ENCODE assay signal across 5 fruit fly cellular contexts in the genomic region with DNA sequence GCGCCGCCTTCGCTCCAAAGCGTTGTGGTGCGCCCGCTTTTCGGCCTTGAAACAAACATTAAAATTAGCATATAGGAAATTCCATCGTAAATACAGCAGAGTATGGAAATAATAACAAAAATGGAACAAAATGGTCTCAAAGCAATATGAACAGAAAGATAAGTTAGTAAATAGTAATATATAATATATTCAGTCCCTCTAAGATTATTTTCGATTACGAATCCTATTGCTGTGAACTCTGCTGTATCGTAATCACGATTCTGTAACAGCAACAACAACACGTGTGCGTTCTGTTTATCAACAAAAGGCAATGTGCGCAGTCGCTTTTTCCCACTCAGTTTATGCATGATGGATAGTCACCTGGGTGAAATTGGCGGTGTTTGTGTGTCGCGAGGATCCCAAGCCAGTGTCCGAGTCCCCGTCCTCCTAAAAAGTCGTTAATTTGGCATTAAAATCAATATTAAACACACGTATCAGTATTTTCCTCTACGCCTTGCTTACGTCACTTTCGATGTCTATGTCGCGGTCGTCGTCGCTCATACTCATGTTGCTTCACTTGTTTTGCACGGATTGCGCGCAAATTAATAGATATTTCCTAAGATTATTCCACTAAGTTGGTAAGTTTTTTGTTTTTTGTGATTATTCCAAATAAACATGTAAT.
TF ChIP-seq lines count a peak whose summit lies in the region.

A gene (plus strand): TSS at position 287 of the 661 bp plus-strand sequence.
A gene (plus strand): TSS at position 287 of the 661 bp plus-strand sequence.

- no peak for TF ChIP-seq CTCF in whole organism, embryonic (GFP tag; optimal IDR thresholded peaks at IDR 0.05; lab: Kevin White, UChicago)

TF ChIP-seq in whole organism, adult, 20 proteins besides CTCF, POLR2A, EP300 and RAD21:
- TF ChIP-seq kay (GFP tag; lab: Kevin White, UChicago; ENCODE audit: borderline replicate concordance) (no peak), CG1620 (GFP tag; optimal IDR thresholded peaks at IDR 0.05; lab: Kevin White, UChicago) (no peak), Clk (GFP tag; optimal IDR thresholded peaks at IDR 0.05; lab: Kevin White, UChicago) (no peak), CG7101 (tag; optimal IDR thresholded peaks at IDR 0.05; lab: Kevin White, UChicago) (no peak), cnc (optimal IDR thresholded peaks at IDR 0.05; lab: Kevin White, UChicago) (no peak), Mnt (GFP tag; optimal IDR thresholded peaks at IDR 0.05; lab: Kevin White, UChicago) (peak; percentile 92), CG7045 (GFP tag; optimal IDR thresholded peaks at IDR 0.05; lab: Kevin White, UChicago) (peak; percentile 1)

TF ChIP-seq in whole organism, embryonic, 481 proteins besides CTCF, POLR2A, EP300 and RAD21 (continues in another document):
- no peak for TF ChIP-seq Fer2 (tag; optimal IDR thresholded peaks at IDR 0.05; lab: Kevin White, UChicago)
- TF ChIP-seq sens (GFP tag; lab: Kevin White, UChicago): peak; percentile 61
- no peak for TF ChIP-seq cad (GFP tag; optimal IDR thresholded peaks at IDR 0.05; lab: Kevin White, UChicago)
- 0 out of 2 replicates have a peak, but pooled peaks have one; percentile 4 for TF ChIP-seq onecut (GFP tag; IDR thresholded peaks at IDR 0.05; lab: Robert Waterston, UW)
- peak; percentile 13 for TF ChIP-seq CG13296 (GFP tag; optimal IDR thresholded peaks at IDR 0.05; lab: Kevin White, UChicago)
- TF ChIP-seq CG3407 (GFP tag; optimal IDR thresholded peaks at IDR 0.05; lab: Kevin White, UChicago): peak; percentile 7
- no peak for TF ChIP-seq Mes4 (GFP tag; optimal IDR thresholded peaks at IDR 0.05; lab: Kevin White, UChicago)
- TF ChIP-seq CG10209 (GFP tag; optimal IDR thresholded peaks at IDR 0.05; lab: Kevin White, UChicago): peak; percentile 46
- TF ChIP-seq kni (GFP tag; optimal IDR thresholded peaks at IDR 0.05; lab: Kevin White, UChicago): no peak
- TF ChIP-seq nmo (GFP tag; optimal IDR thresholded peaks at IDR 0.05; lab: Kevin White, UChicago): peak; percentile 15
- 0 out of 3 replicates have a peak, but pooled peaks have one; percentile 50 for TF ChIP-seq ase (GFP tag; IDR thresholded peaks at IDR 0.05; lab: Robert Waterston, UW)
- TF ChIP-seq bcd (GFP tag; optimal IDR thresholded peaks at IDR 0.05; lab: Kevin White, UChicago): peak; percentile 21
- TF ChIP-seq fru (optimal IDR thresholded peaks at IDR 0.05; lab: Kevin White, UChicago): no peak
- peak; percentile 48; the same call in 1 of the 3 replicates for TF ChIP-seq tgo (GFP tag; IDR thresholded peaks at IDR 0.05; lab: Robert Waterston, UW)
- peak; percentile 62 for TF ChIP-seq CG7556 (GFP tag; optimal IDR thresholded peaks at IDR 0.05; lab: Kevin White, UChicago)
- TF ChIP-seq CG8388 (GFP tag; optimal IDR thresholded peaks at IDR 0.05; lab: Kevin White, UChicago): peak; percentile 38
- TF ChIP-seq NC2β (GFP tag; optimal IDR thresholded peaks at IDR 0.05; lab: Kevin White, UChicago): no peak
- peak; percentile 43 for TF ChIP-seq CG15269 (tag; optimal IDR thresholded peaks at IDR 0.05; lab: Kevin White, UChicago)

TF ChIP-seq in whole organism, prepupa, 60 proteins besides CTCF, POLR2A, EP300 and RAD21 (continues in another document):
- no peak for TF ChIP-seq Ets21C (GFP tag; optimal IDR thresholded peaks at IDR 0.05; lab: Kevin White, UChicago)
- no peak for TF ChIP-seq Hr38 (GFP tag; optimal IDR thresholded peaks at IDR 0.05; lab: Kevin White, UChicago)
- TF ChIP-seq CG11902 (GFP tag; optimal IDR thresholded peaks at IDR 0.05; lab: Kevin White, UChicago): no peak
- peak; percentile 13 for TF ChIP-seq topi (GFP tag; optimal IDR thresholded peaks at IDR 0.05; lab: Kevin White, UChicago)
- TF ChIP-seq OdsH (GFP tag; optimal IDR thresholded peaks at IDR 0.05; lab: Kevin White, UChicago): peak; percentile 10
- peak; percentile 66 for TF ChIP-seq vri (GFP tag; optimal IDR thresholded peaks at IDR 0.05; lab: Kevin White, UChicago)
- 0 out of 2 replicates have a peak, but pooled peaks have one; percentile 24 for TF ChIP-seq CG11294 (GFP tag; IDR thresholded peaks at IDR 0.05; lab: Robert Waterston, UW)
- no peak for TF ChIP-seq CG6854 (GFP tag; optimal IDR thresholded peaks at IDR 0.05; lab: Kevin White, UChicago)
- TF ChIP-seq fkh (GFP tag; optimal IDR thresholded peaks at IDR 0.05; lab: Kevin White, UChicago): peak; percentile 44
- peak; percentile 19 for TF ChIP-seq pdm3 (GFP tag; optimal IDR thresholded peaks at IDR 0.05; lab: Kevin White, UChicago)
- peak; percentile 67; the same call in 2 of the 3 replicates for TF ChIP-seq CG8119 (GFP tag; IDR thresholded peaks at IDR 0.05; lab: Robert Waterston, UW)
- peak; percentile 18 for TF ChIP-seq CG3919 (GFP tag; optimal IDR thresholded peaks at IDR 0.05; lab: Kevin White, UChicago)
- TF ChIP-seq CG34406 (GFP tag; optimal IDR thresholded peaks at IDR 0.05; lab: Kevin White, UChicago): peak; percentile 39
- no peak for TF ChIP-seq dac (GFP tag; optimal IDR thresholded peaks at IDR 0.05; lab: Kevin White, UChicago)
- peak; percentile 24 for TF ChIP-seq esn (GFP tag; optimal IDR thresholded peaks at IDR 0.05; lab: Kevin White, UChicago)
- TF ChIP-seq CG31627 (GFP tag; optimal IDR thresholded peaks at IDR 0.05; lab: Kevin White, UChicago): no peak
- TF ChIP-seq spab (GFP tag; optimal IDR thresholded peaks at IDR 0.05; lab: Kevin White, UChicago): no peak
- peak; percentile 41 for TF ChIP-seq CG3032 (tag; optimal IDR thresholded peaks at IDR 0.05; lab: Kevin White, UChicago)
- no peak for TF ChIP-seq Eip75B (GFP tag; optimal IDR thresholded peaks at IDR 0.05; lab: Kevin White, UChicago)

TF ChIP-seq in whole organism, pupa, 21 proteins besides CTCF, POLR2A, EP300 and RAD21:
- no peak for TF ChIP-seq CG13204 (GFP tag; optimal IDR thresholded peaks at IDR 0.05; lab: Kevin White, UChicago)
- peak; percentile 30 for TF ChIP-seq Pif1A (GFP tag; optimal IDR thresholded peaks at IDR 0.05; lab: Kevin White, UChicago)
- peak; percentile 44 for TF ChIP-seq CG8301 (tag; optimal IDR thresholded peaks at IDR 0.05; lab: Kevin White, UChicago)
- TF ChIP-seq CG17806 (tag; optimal IDR thresholded peaks at IDR 0.05; lab: Kevin White, UChicago): peak; percentile 34
- peak; percentile 52 for TF ChIP-seq CG8159 (tag; optimal IDR thresholded peaks at IDR 0.05; lab: Kevin White, UChicago)
- peak; percentile 33 for TF ChIP-seq CG15710 (tag; optimal IDR thresholded peaks at IDR 0.05; lab: Kevin White, UChicago)
- TF ChIP-seq CG12605 (GFP tag; IDR thresholded peaks at IDR 0.05; lab: Robert Waterston, UW): peak; percentile 65; the same call in 1 of the 2 replicates
- no peak for TF ChIP-seq rn (GFP tag; IDR thresholded peaks at IDR 0.05; lab: Robert Waterston, UW)
- TF ChIP-seq CG9948 (tag; optimal IDR thresholded peaks at IDR 0.05; lab: Kevin White, UChicago): peak; percentile 33
- TF ChIP-seq Ets98B (GFP tag; IDR thresholded peaks at IDR 0.05; lab: Robert Waterston, UW): peak; percentile 46; the same call in 1 of the 2 replicates
- TF ChIP-seq CG10348 (GFP tag; IDR thresholded peaks at IDR 0.05; lab: Robert Waterston, UW): no peak
- no peak for TF ChIP-seq gl (tag; optimal IDR thresholded peaks at IDR 0.05; lab: Kevin White, UChicago)
- TF ChIP-seq CG34367 (tag; optimal IDR thresholded peaks at IDR 0.05; lab: Kevin White, UChicago): no peak
- no peak for TF ChIP-seq D1 (tag; optimal IDR thresholded peaks at IDR 0.05; lab: Kevin White, UChicago)
- peak; percentile 49; the same call in 1 of the 3 replicates for TF ChIP-seq CG4496 (GFP tag; IDR thresholded peaks at IDR 0.05; lab: Robert Waterston, UW)
- no peak for TF ChIP-seq CG14655 (GFP tag; optimal IDR thresholded peaks at IDR 0.05; lab: Kevin White, UChicago)
- no peak; the same call in 1 of the 2 replicates for TF ChIP-seq CG32121 (GFP tag; IDR thresholded peaks at IDR 0.05; lab: Robert Waterston, UW)
- TF ChIP-seq EcR (GFP tag; optimal IDR thresholded peaks at IDR 0.05; lab: Kevin White, UChicago): no peak
- peak; percentile 27 for TF ChIP-seq Pif1B (GFP tag; optimal IDR thresholded peaks at IDR 0.05; lab: Kevin White, UChicago)
- TF ChIP-seq fd96Ca (GFP tag; IDR thresholded peaks at IDR 0.05; lab: Robert Waterston, UW): no peak
- TF ChIP-seq Snoo (tag; optimal IDR thresholded peaks at IDR 0.05; lab: Kevin White, UChicago): peak; percentile 35

TF ChIP-seq in whole organism, wandering third instar larva, 38 proteins besides CTCF, POLR2A, EP300 and RAD21:
- TF ChIP-seq HLH106 (tag; optimal IDR thresholded peaks at IDR 0.05; lab: Kevin White, UChicago): peak; percentile 15
- TF ChIP-seq dsf (GFP tag; optimal IDR thresholded peaks at IDR 0.05; lab: Kevin White, UChicago; ENCODE audit: borderline replicate concordance): no peak
- TF ChIP-seq OdsH (GFP tag; optimal IDR thresholded peaks at IDR 0.05; lab: Kevin White, UChicago): peak; percentile 31
- no peak for TF ChIP-seq CG32264 (GFP tag; optimal IDR thresholded peaks at IDR 0.05; lab: Kevin White, UChicago)
- TF ChIP-seq Dfd (GFP tag; optimal IDR thresholded peaks at IDR 0.05; lab: Kevin White, UChicago): no peak
- TF ChIP-seq fru (GFP tag; optimal IDR thresholded peaks at IDR 0.05; lab: Kevin White, UChicago): peak; percentile 24
- TF ChIP-seq br (GFP tag; optimal IDR thresholded peaks at IDR 0.05; lab: Kevin White, UChicago): no peak
- TF ChIP-seq sage (GFP tag; optimal IDR thresholded peaks at IDR 0.05; lab: Kevin White, UChicago): peak; percentile 17
- TF ChIP-seq Hr83 (GFP tag; optimal IDR thresholded peaks at IDR 0.05; lab: Kevin White, UChicago; ENCODE audit: poor library complexity, severe bottlenecking): no peak
- TF ChIP-seq dl (GFP tag; optimal IDR thresholded peaks at IDR 0.05; lab: Kevin White, UChicago; ENCODE audit: insufficient read depth in 1 of 2, partially characterized antibody in 2 of 2): no peak
- no peak for TF ChIP-seq Hr78 (GFP tag; optimal IDR thresholded peaks at IDR 0.05; lab: Kevin White, UChicago)
